Worm (Caenorhabditis elegans) whole organism, L2 larva: Measurements from ENCODE around the gene cnc-6.

ENCODE experiments used
- alr-1 ChIP-seq: fragments of 150-350 bp; optimal IDR thresholded peaks from 2 replicates; lab custom pipeline; 2014; ENCODE audit warnings: missing biosample characterization, missing genetic modification characterization
- ceh-82 ChIP-seq: fragments of 150-350 bp; optimal IDR thresholded peaks from 2 replicates; lab custom pipeline; 2014; ENCODE audit warnings: missing biosample characterization, missing genetic modification characterization
- dmd-4 ChIP-seq: sonication (generic microtip); optimal IDR thresholded peaks from 2 replicates; lab custom pipeline; 2017; ENCODE audit warnings: missing biosample characterization, missing genetic modification characterization
- lsy-2 ChIP-seq, 2 experiments: fragments of 150-350 bp in 1 of 2; sonication (generic microtip) in 1 of 2; optimal IDR thresholded peaks; 2 replicates each; lab custom pipeline; 2014 to 2017; ENCODE audit warnings: missing biosample characterization in 2 of 2, missing genetic modification characterization in 2 of 2
- nhr-21 ChIP-seq: fragments of 150-350 bp; optimal IDR thresholded peaks from 2 replicates; lab custom pipeline; 2014; ENCODE audit warnings: missing biosample characterization, missing genetic modification characterization
- nhr-237 ChIP-seq: fragments of 150-350 bp; optimal IDR thresholded peaks from 2 replicates; lab custom pipeline; 2014; ENCODE audit warnings: missing biosample characterization, missing genetic modification characterization
- skn-1 ChIP-seq: sonication (generic microtip); optimal IDR thresholded peaks from 2 replicates; lab custom pipeline; 2017; ENCODE audit warnings: missing biosample characterization, missing genetic modification characterization
- snpc-4 ChIP-seq: fragments of 150-350 bp; optimal IDR thresholded peaks from 2 replicates; lab custom pipeline; 2014; ENCODE audit warnings: missing biosample characterization, missing genetic modification characterization
- zag-1 ChIP-seq: fragments of 150-350 bp; optimal IDR thresholded peaks from 2 replicates; lab custom pipeline; 2014; ENCODE audit warnings: missing biosample characterization, missing genetic modification characterization

- no peak for TF ChIP-seq lsy-2 (tag; optimal IDR thresholded peaks at IDR 0.05; lab: Kevin White, UChicago)
- no peak for TF ChIP-seq alr-1 (tag; lab: Kevin White, UChicago)
- TF ChIP-seq zag-1 (tag; lab: Kevin White, UChicago) = no peak
- TF ChIP-seq dmd-4 = no peak
- no peak for TF ChIP-seq skn-1 (tag; lab: Kevin White, UChicago)
- no peak for TF ChIP-seq nhr-237
- no peak for TF ChIP-seq ceh-82
- TF ChIP-seq nhr-21 (tag; lab: Kevin White, UChicago) = no peak
- no peak for TF ChIP-seq snpc-4 (tag; lab: Kevin White, UChicago)
Measured at ce11 chrIII:1788972-1789371, 25.6 kb downstream of the cnc-6 start.
